Worm (Caenorhabditis elegans) whole organism, L4/young adult: ENCODE data around the gene Y47D7A.17.

Source experiments
- dao-5 ChIP-seq: sonication (generic microtip); optimal IDR thresholded peaks from 2 replicates; lab custom pipeline; 2016; ENCODE audit warnings: missing genotype, missing genetic modification characterization, moderate library complexity, missing compliant biosample characterization
- him-1 ChIP-seq: sonication (generic microtip); optimal IDR thresholded peaks from 2 replicates; lab custom pipeline; 2016; ENCODE audit warnings: missing genotype, missing genetic modification reagents, missing genetic modification characterization, missing compliant biosample characterization

ce11 chrV:4423860-4424401 lies 12.3 kb upstream of the Y47D7A.17 start, which contains the start of the genes Y47D7A.9 and Y47D7A.19:
- TF ChIP-seq him-1 (tag; lab: Kevin White, UChicago) = no peak
- TF ChIP-seq dao-5 = no peak
